Worm (Caenorhabditis elegans) whole organism, L1 larva: ENCODE results near the gene B0244.16.

ENCODE experiments used
- C04F5.9 ChIP-seq: sonication (generic microtip); optimal IDR thresholded peaks from 2 replicates; lab custom pipeline; 2016; ENCODE audit warnings: missing genetic modification characterization, missing compliant biosample characterization
- C16A3.4 ChIP-seq: fragments of 150-350 bp; optimal IDR thresholded peaks from 2 replicates; lab custom pipeline; 2014; ENCODE audit warnings: missing biosample characterization, missing genetic modification characterization
- C34B4.2 ChIP-seq: sonication (generic microtip); optimal IDR thresholded peaks from 2 replicates; lab custom pipeline; 2017; ENCODE audit warnings: mild to moderate bottlenecking, missing genetic modification characterization, missing compliant biosample characterization
- aha-1 ChIP-seq: fragments of 150-350 bp; optimal IDR thresholded peaks from 2 replicates; lab custom pipeline; 2014; ENCODE audit warnings: missing biosample characterization, missing genetic modification characterization
- blmp-1 ChIP-seq: fragments of 150-350 bp; optimal IDR thresholded peaks from 2 replicates; lab custom pipeline; 2014; ENCODE audit warnings: missing biosample characterization, missing genetic modification characterization
- ceh-8 ChIP-seq: fragments of 200-800 bp; sonication (Bioruptor generic); optimal IDR thresholded peaks from 2 replicates; lab custom pipeline; 2018; ENCODE audit warnings: mild to moderate bottlenecking, missing genetic modification characterization, moderate library complexity, missing compliant biosample characterization
- ces-1 ChIP-seq: fragments of 150-350 bp; optimal IDR thresholded peaks from 2 replicates; lab custom pipeline; 2014; ENCODE audit warnings: missing biosample characterization, missing genetic modification reagents, missing genetic modification characterization
- dsc-1 ChIP-seq: sonication (generic microtip); optimal IDR thresholded peaks from 2 replicates; lab custom pipeline; 2016; ENCODE audit warnings: mild to moderate bottlenecking, missing genetic modification characterization, missing compliant biosample characterization
- efl-3 ChIP-seq: fragments of 200-800 bp; sonication (Bioruptor generic); optimal IDR thresholded peaks from 2 replicates; lab custom pipeline; 2018; ENCODE audit warnings: mild to moderate bottlenecking, missing genetic modification characterization, missing compliant biosample characterization
- egl-13 ChIP-seq: sonication (generic microtip); optimal IDR thresholded peaks from 2 replicates; lab custom pipeline; 2016; ENCODE audit warnings: missing genotype, missing genetic modification reagents, missing genetic modification characterization, missing compliant biosample characterization
- egl-27 ChIP-seq, 2 experiments: fragments of 150-350 bp in 1 of 2; sonication (generic microtip); optimal IDR thresholded peaks; 3 replicates each; lab custom pipeline; 2017 to 2018; ENCODE audit warnings: missing biosample characterization in 2 of 2, missing genetic modification characterization in 2 of 2, missing genetic modification reagents in 2 of 2
- elt-3 ChIP-seq, 6 experiments: fragments of 150-350 bp in 1 of 6; sonication (generic microtip); optimal IDR thresholded peaks; 2 replicates each; lab custom pipeline; 2017 to 2018; ENCODE audit warnings: missing biosample characterization in 6 of 6, missing genetic modification characterization in 6 of 6, inconsistent platforms in 1 of 6
- ets-5 ChIP-seq: fragments of 200-800 bp; sonication (Bioruptor generic); IDR thresholded peaks from 2 replicates; pipeline ENCODE4 v1.3.6; 2022; ENCODE audit warnings: missing genetic modification characterization, missing compliant biosample characterization
- hlh-17 ChIP-seq: fragments of 200-800 bp; sonication (Bioruptor generic); optimal IDR thresholded peaks from 2 replicates; lab custom pipeline; 2018; ENCODE audit warnings: missing genetic modification characterization, mild to moderate bottlenecking, missing compliant biosample characterization, moderate library complexity, borderline replicate concordance
- hlh-4 ChIP-seq: sonication (generic microtip); optimal IDR thresholded peaks from 2 replicates; lab custom pipeline; 2016; ENCODE audit warnings: mild to moderate bottlenecking, missing genetic modification characterization, missing compliant biosample characterization
- isw-1 ChIP-seq: fragments of 200-800 bp; sonication (Bioruptor generic); IDR thresholded peaks from 2 replicates; pipeline ENCODE4 v1.3.6; 2022; ENCODE audit warnings: missing genetic modification characterization, missing compliant biosample characterization
- jun-1 ChIP-seq: fragments of 150-350 bp; optimal IDR thresholded peaks from 2 replicates; lab custom pipeline; 2014; ENCODE audit warnings: missing biosample characterization, missing genetic modification reagents, missing genetic modification characterization
- lin-14 ChIP-seq: fragments of 200-800 bp; sonication (Bioruptor generic); optimal IDR thresholded peaks from 2 replicates; lab custom pipeline; 2018; ENCODE audit warnings: mild to moderate bottlenecking, missing genetic modification characterization, moderate library complexity, missing compliant biosample characterization
- lin-15B ChIP-seq: fragments of 150-350 bp; sonication (generic microtip); optimal IDR thresholded peaks from 3 replicates; lab custom pipeline; 2014; ENCODE audit warnings: missing biosample characterization, missing genetic modification characterization
- mab-9 ChIP-seq: fragments of 200-800 bp; sonication (Bioruptor generic); IDR thresholded peaks from 2 replicates; pipeline ENCODE4 v1.3.6; 2022; ENCODE audit warnings: missing genetic modification reagents, missing genetic modification characterization, missing compliant biosample characterization
- mef-2 ChIP-seq: fragments of 150-350 bp; optimal IDR thresholded peaks from 2 replicates; lab custom pipeline; 2014; ENCODE audit warnings: missing biosample characterization, missing genetic modification characterization
- nhr-11 ChIP-seq: fragments of 150-350 bp; optimal IDR thresholded peaks from 2 replicates; lab custom pipeline; 2014; ENCODE audit warnings: missing biosample characterization, missing genetic modification characterization
- nhr-12 ChIP-seq: sonication (generic microtip); optimal IDR thresholded peaks from 2 replicates; lab custom pipeline; 2017; ENCODE audit warnings: missing biosample characterization, missing genetic modification characterization
- nhr-19 ChIP-seq: fragments of 200-800 bp; sonication (Bioruptor generic); conservative IDR thresholded peaks from 2 replicates; pipeline ENCODE4 v1.3.6; 2022; ENCODE audit warnings: missing genetic modification characterization, missing compliant biosample characterization
- nhr-20 ChIP-seq: sonication (generic microtip); optimal IDR thresholded peaks from 2 replicates; lab custom pipeline; 2016; ENCODE audit warnings: mild to moderate bottlenecking, missing genetic modification characterization, missing compliant biosample characterization
- nhr-237 ChIP-seq: fragments of 150-350 bp; optimal IDR thresholded peaks from 2 replicates; lab custom pipeline; 2014; ENCODE audit warnings: missing biosample characterization, missing genetic modification characterization
- nhr-28 ChIP-seq: fragments of 150-350 bp; optimal IDR thresholded peaks from 2 replicates; lab custom pipeline; 2014; ENCODE audit warnings: missing biosample characterization, missing genetic modification characterization
- nhr-47 ChIP-seq: sonication (generic microtip); optimal IDR thresholded peaks from 2 replicates; lab custom pipeline; 2016; ENCODE audit warnings: mild to moderate bottlenecking, missing genetic modification characterization, moderate library complexity, missing compliant biosample characterization
- nhr-71 ChIP-seq: sonication (generic microtip); optimal IDR thresholded peaks from 2 replicates; lab custom pipeline; 2016; ENCODE audit warnings: mild to moderate bottlenecking, missing genetic modification characterization, moderate library complexity, missing compliant biosample characterization
- nhr-76 ChIP-seq: sonication (generic microtip); optimal IDR thresholded peaks from 2 replicates; lab custom pipeline; 2017; ENCODE audit warnings: missing biosample characterization, missing genetic modification characterization
- nhr-90 ChIP-seq: sonication (generic microtip); optimal IDR thresholded peaks from 2 replicates; lab custom pipeline; 2016; ENCODE audit warnings: mild to moderate bottlenecking, missing genetic modification characterization, missing compliant biosample characterization; ENCODE audit not compliant: poor library complexity
- pax-3 ChIP-seq: fragments of 200-800 bp; sonication (Bioruptor generic); optimal IDR thresholded peaks from 2 replicates; lab custom pipeline; 2018; ENCODE audit warnings: mild to moderate bottlenecking, missing genetic modification characterization, moderate library complexity, missing compliant biosample characterization
- rnt-1 ChIP-seq: sonication (generic microtip); optimal IDR thresholded peaks from 2 replicates; lab custom pipeline; 2016; ENCODE audit warnings: mild to moderate bottlenecking, missing genetic modification characterization, moderate library complexity, missing compliant biosample characterization
- snu-23 ChIP-seq: sonication (generic microtip); optimal IDR thresholded peaks from 2 replicates; lab custom pipeline; 2016; ENCODE audit warnings: missing genetic modification characterization, missing compliant biosample characterization
- sox-4 ChIP-seq: sonication (generic microtip); optimal IDR thresholded peaks from 2 replicates; lab custom pipeline; 2016; ENCODE audit warnings: missing genetic modification characterization, missing compliant biosample characterization
- sptf-1 ChIP-seq: fragments of 150-350 bp; optimal IDR thresholded peaks from 2 replicates; lab custom pipeline; 2014; ENCODE audit warnings: missing biosample characterization, missing genetic modification characterization
- tbx-2 ChIP-seq: sonication (generic microtip); optimal IDR thresholded peaks from 2 replicates; lab custom pipeline; 2016; ENCODE audit warnings: missing genetic modification characterization, missing compliant biosample characterization
- unc-130 ChIP-seq: fragments of 150-350 bp; optimal IDR thresholded peaks from 2 replicates; lab custom pipeline; 2017; ENCODE audit warnings: missing biosample characterization, missing genetic modification characterization, inconsistent platforms
- unc-62 ChIP-seq: fragments of 150-350 bp; optimal IDR thresholded peaks from 2 replicates; lab custom pipeline; 2014; ENCODE audit warnings: missing biosample characterization, missing genetic modification reagents, missing genetic modification characterization
- unc-98 ChIP-seq: fragments of 200-800 bp; sonication (Bioruptor generic); IDR thresholded peaks from 2 replicates; pipeline ENCODE4 v1.3.6; 2022; ENCODE audit warnings: missing genetic modification characterization, missing compliant biosample characterization
- vab-15 ChIP-seq: sonication (generic microtip); optimal IDR thresholded peaks from 2 replicates; lab custom pipeline; 2017; ENCODE audit warnings: missing genotype, mild to moderate bottlenecking, missing genetic modification characterization, missing compliant biosample characterization
- xbp-1 ChIP-seq: sonication (generic microtip); optimal IDR thresholded peaks from 2 replicates; lab custom pipeline; 2016; ENCODE audit warnings: missing genetic modification characterization, missing compliant biosample characterization
- zip-4 ChIP-seq: fragments of 200-800 bp; sonication (Bioruptor generic); optimal IDR thresholded peaks from 2 replicates; lab custom pipeline; 2018; ENCODE audit warnings: mild to moderate bottlenecking, missing genetic modification characterization, moderate library complexity, missing compliant biosample characterization
- ztf-11 ChIP-seq, 2 experiments: sonication (generic microtip); optimal IDR thresholded peaks; 2 replicates each; lab custom pipeline; 2016 to 2017; ENCODE audit warnings: missing genetic modification characterization in 2 of 2, missing biosample characterization in 1 of 2, missing compliant biosample characterization in 1 of 2
- ztf-4 ChIP-seq: fragments of 150-350 bp; optimal IDR thresholded peaks from 2 replicates; lab custom pipeline; 2014; ENCODE audit warnings: missing biosample characterization, missing genetic modification characterization

The B0244.16 gene

ce11 chrIII:5758519-5759099 lies 17.8 kb downstream of the B0244.16 start (continued):
- TF ChIP-seq mab-9 (GFP tag; lab: Robert Waterston, UW) (peak; percentile 50; the same call in 1 of the 2 replicates), isw-1 (peak; percentile 19; the same call in 1 of the 2 replicates), nhr-47 (tag; lab: Kevin White, UChicago) (peak; percentile 82), egl-27 (tag; optimal IDR thresholded peaks at IDR 0.05; lab: Kevin White, UChicago) (peak in 1 of 2 experiments; percentile 37), ets-5 (GFP tag; lab: Robert Waterston, UW) (no peak), nhr-90 (tag; lab: Kevin White, UChicago) (no peak), xbp-1 (tag; lab: Kevin White, UChicago) (peak; percentile 60), sptf-1 (no peak), sox-4 (tag; lab: Kevin White, UChicago) (peak; percentile 72), vab-15 (tag; lab: Kevin White, UChicago) (no peak), C04F5.9 (tag; lab: Kevin White, UChicago) (no peak), C34B4.2 (no peak), aha-1 (no peak), ztf-4 (tag; lab: Kevin White, UChicago) (peak; percentile 65), rnt-1 (tag; lab: Kevin White, UChicago) (no peak), jun-1 (tag; lab: Kevin White, UChicago) (no peak), lin-15B (tag; lab: Kevin White, UChicago) (no peak), lin-14 (peak; percentile 94), efl-3 (no peak), ces-1 (no peak), nhr-71 (peak; percentile 91), nhr-28 (tag; lab: Kevin White, UChicago) (no peak), C16A3.4 (tag; lab: Kevin White, UChicago) (peak; percentile 10), ztf-11 (tag; optimal IDR thresholded peaks at IDR 0.05; lab: Kevin White, UChicago) (peak in 1 of 2 experiments; percentile 19), nhr-11 (tag; lab: Kevin White, UChicago) (peak; percentile 40), nhr-237 (no peak), unc-62 (no peak), nhr-12 (tag; lab: Kevin White, UChicago) (no peak), hlh-17 (no peak), hlh-4 (tag; lab: Kevin White, UChicago) (no peak), tbx-2 (peak; percentile 49), egl-13 (tag; lab: Kevin White, UChicago) (peak; percentile 78), pax-3 (peak; percentile 63), mef-2 (tag; lab: Kevin White, UChicago) (peak; percentile 74), snu-23 (GFP tag; lab: Kevin White, UChicago) (peak; percentile 27), unc-98 (no peak), zip-4 (GFP tag; lab: Kevin White, UChicago) (no peak), unc-130 (tag; lab: Kevin White, UChicago) (no peak), elt-3 (tag; optimal IDR thresholded peaks at IDR 0.05; lab: Kevin White, UChicago) (no peak), blmp-1 (tag; lab: Kevin White, UChicago) (no peak), dsc-1 (tag; lab: Kevin White, UChicago) (peak; percentile 74), ceh-8 (GFP tag; lab: Kevin White, UChicago) (no peak)

- TF ChIP-seq nhr-20 = no peak
- TF ChIP-seq hlh-17 = no peak
- no peak for TF ChIP-seq jun-1 (tag; lab: Kevin White, UChicago)
- TF ChIP-seq nhr-237 = no peak
- peak; percentile 60 for TF ChIP-seq lin-14
- no peak for TF ChIP-seq nhr-19 (GFP tag; lab: Robert Waterston, UW)
- TF ChIP-seq nhr-76 = no peak
These were observed 20.0 kb downstream of the B0244.16 start for ce11 chrIII:5760721-5761120.
